Worm (Caenorhabditis elegans): Measurements from ENCODE around the gene srbc-27.

DNA sequence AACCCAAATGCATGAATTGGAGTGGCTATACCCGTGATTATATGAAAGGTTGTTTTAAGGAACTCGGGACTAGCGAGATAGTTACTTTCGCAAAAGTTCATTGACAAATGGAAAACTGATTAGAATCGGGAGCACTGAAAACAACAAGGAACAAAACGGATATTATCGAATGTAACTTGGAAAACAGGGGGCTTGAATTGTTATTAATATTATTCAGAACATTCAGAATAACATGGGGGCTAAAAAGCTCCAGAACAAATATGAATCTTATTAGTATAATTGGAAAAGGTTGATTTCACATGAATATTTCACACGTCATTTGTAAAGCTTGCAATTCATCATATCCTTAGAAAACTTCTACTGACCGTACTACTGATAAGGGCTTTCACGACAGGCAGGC, 40.6 kb downstream of the srbc-27 start, which contains the start of gene srh-235:
- TF ChIP-seq ztf-11 (tag; optimal IDR thresholded peaks at IDR 0.05), result no peak
- no peak for TF ChIP-seq unc-39 (tag; optimal IDR thresholded peaks at IDR 0.05)
- no peak for TF ChIP-seq pqm-1 (tag; optimal IDR thresholded peaks at IDR 0.05)
- TF ChIP-seq pha-4 (tag; optimal IDR thresholded peaks at IDR 0.05), result no peak
- TF ChIP-seq elt-3 (tag; optimal IDR thresholded peaks at IDR 0.05), result no peak
- no peak for TF ChIP-seq ceh-28 (tag; optimal IDR thresholded peaks at IDR 0.05)
- no peak for TF ChIP-seq unc-62 (GFP tag; optimal IDR thresholded peaks at IDR 0.05)
- no peak for TF ChIP-seq egl-27 (tag; optimal IDR thresholded peaks at IDR 0.05)
- TF ChIP-seq aly-2 (tag; optimal IDR thresholded peaks at IDR 0.05), result no peak
- TF ChIP-seq nhr-11 (tag; optimal IDR thresholded peaks at IDR 0.05), result no peak
- TF ChIP-seq lsy-12 (tag; optimal IDR thresholded peaks at IDR 0.05), result no peak
- TF ChIP-seq nfya-1 (tag; optimal IDR thresholded peaks at IDR 0.05; ENCODE audit: insufficient read depth), result no peak
